Worm (Caenorhabditis elegans): ENCODE data around the gene Y102A5C.40.

DNA sequence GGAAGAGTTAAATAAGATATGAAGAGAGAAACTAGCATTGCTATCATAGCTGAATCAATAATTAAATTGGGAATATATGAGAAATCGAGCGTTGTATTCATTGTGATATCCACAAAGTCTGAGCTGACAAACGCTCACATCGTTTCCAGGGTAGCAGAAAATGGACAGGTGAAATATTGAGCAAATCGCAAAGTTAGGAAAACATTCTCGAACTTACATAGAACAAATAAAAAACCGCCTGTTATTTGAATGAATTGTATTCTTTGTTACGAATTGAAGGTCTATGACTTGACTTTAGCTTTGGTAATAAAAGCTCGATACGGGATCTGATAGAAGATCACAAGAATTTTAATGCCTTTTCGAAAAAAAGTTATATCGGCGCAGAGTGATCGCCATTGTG is 48.9 kb upstream of the Y102A5C.40 start, which contains the start of gene srz-94:
- TF ChIP-seq ztf-11 (tag; optimal IDR thresholded peaks at IDR 0.05) (no peak), lin-14 (GFP tag; optimal IDR thresholded peaks at IDR 0.05) (no peak), rnt-1 (tag; optimal IDR thresholded peaks at IDR 0.05) (no peak), hpl-2 (GFP tag; optimal IDR thresholded peaks at IDR 0.05) (no peak), aly-2 (tag; optimal IDR thresholded peaks at IDR 0.05) (no peak), skn-1 (tag; optimal IDR thresholded peaks at IDR 0.05) (no peak), pag-3 (tag; optimal IDR thresholded peaks at IDR 0.05; ENCODE audit: borderline replicate concordance, insufficient read depth) (no peak), egl-27 (tag; optimal IDR thresholded peaks at IDR 0.05) (no peak), elt-2 (tag; optimal IDR thresholded peaks at IDR 0.05) (no peak), snpc-4 (tag; optimal IDR thresholded peaks at IDR 0.05) (no peak), nhr-20 (tag; optimal IDR thresholded peaks at IDR 0.05) (no peak), unc-130 (tag; optimal IDR thresholded peaks at IDR 0.05) (no peak), efl-1 (optimal IDR thresholded peaks at IDR 0.05) (no peak), efl-1 (GFP tag; optimal IDR thresholded peaks at IDR 0.05 in 1 of 2) (no peak)

Measured in whole organism, L1 larva.